Worm (Caenorhabditis elegans) whole organism, L4 larva: ENCODE results near the gene srg-30.
"Not testable (repeated sequence)": the region's sequence is repeated elsewhere in the genome, so short reads cannot be mapped to it uniquely, and the experiment has no call there.

ENCODE experiments used
- F10B5.3 ChIP-seq: sonication (generic microtip); optimal IDR thresholded peaks from 2 replicates; lab custom pipeline; 2016; ENCODE audit warnings: mild to moderate bottlenecking, missing genetic modification characterization, missing compliant biosample characterization
- F26F4.8 ChIP-seq: fragments of 200-800 bp; sonication (Bioruptor generic); conservative IDR thresholded peaks from 2 replicates; pipeline ENCODE4 v1.3.6; 2022; ENCODE audit warnings: missing genetic modification characterization, missing compliant biosample characterization
- F37D6.2 ChIP-seq: sonication (generic microtip); optimal IDR thresholded peaks from 2 replicates; lab custom pipeline; 2016; ENCODE audit warnings: mild to moderate bottlenecking, missing genetic modification characterization, missing compliant biosample characterization
- T20F7.1 ChIP-seq: fragments of 200-800 bp; sonication (Bioruptor generic); optimal IDR thresholded peaks from 2 replicates; lab custom pipeline; 2018; ENCODE audit warnings: mild to moderate bottlenecking, missing genetic modification characterization, missing compliant biosample characterization
- T26A8.4 ChIP-seq: fragments of 200-800 bp; sonication (Bioruptor generic); IDR thresholded peaks from 2 replicates; pipeline ENCODE4 v1.3.6; 2022; ENCODE audit warnings: missing genetic modification characterization, missing compliant biosample characterization
- Y105C5A.15 ChIP-seq: fragments of 200-800 bp; sonication (Bioruptor generic); IDR thresholded peaks from 2 replicates; pipeline ENCODE4 v1.3.6; 2022; ENCODE audit warnings: missing genetic modification characterization, missing compliant biosample characterization
- Y48G9A.11 ChIP-seq: fragments of 200-800 bp; sonication (Bioruptor generic); IDR thresholded peaks from 2 replicates; pipeline ENCODE4 v1.3.6; 2022; ENCODE audit warnings: missing genetic modification reagents, missing genetic modification characterization, missing compliant biosample characterization
- aly-2 ChIP-seq: sonication (generic microtip); optimal IDR thresholded peaks from 2 replicates; lab custom pipeline; 2018; ENCODE audit warnings: missing biosample characterization, missing genetic modification characterization
- arid-1 ChIP-seq: fragments of 200-800 bp; sonication (Bioruptor generic); conservative IDR thresholded peaks from 2 replicates; pipeline ENCODE4 v1.3.6; 2022; ENCODE audit warnings: missing genetic modification reagents, missing genetic modification characterization, missing compliant biosample characterization
- attf-4 ChIP-seq: sonication (generic microtip); optimal IDR thresholded peaks from 3 replicates; lab custom pipeline; 2017; ENCODE audit warnings: missing biosample characterization, missing genetic modification characterization
- ceh-44 ChIP-seq: fragments of 200-800 bp; sonication (Bioruptor generic); IDR thresholded peaks from 2 replicates; pipeline ENCODE4 v1.3.6; 2022; ENCODE audit warnings: missing genetic modification reagents, missing genetic modification characterization, missing compliant biosample characterization
- ceh-82 ChIP-seq: sonication (generic microtip); optimal IDR thresholded peaks from 2 replicates; lab custom pipeline; 2017; ENCODE audit warnings: missing biosample characterization, missing genetic modification characterization
- cey-2 ChIP-seq: sonication (generic microtip); optimal IDR thresholded peaks from 3 replicates; lab custom pipeline; 2017; ENCODE audit warnings: missing genetic modification characterization, mild to moderate bottlenecking, missing compliant biosample characterization, antibody characterized with exemption, borderline replicate concordance; ENCODE audit not compliant: insufficient read depth
- daf-19 ChIP-seq: fragments of 200-800 bp; sonication (Bioruptor generic); conservative IDR thresholded peaks from 2 replicates; pipeline ENCODE4 v1.3.6; 2022; ENCODE audit warnings: missing genetic modification characterization, missing compliant biosample characterization
- dmd-8 ChIP-seq: fragments of 200-800 bp; sonication (Bioruptor generic); IDR thresholded peaks from 2 replicates; pipeline ENCODE4 v1.3.6; 2022; ENCODE audit warnings: missing genetic modification characterization, missing compliant biosample characterization
- dpl-1 ChIP-seq: fragments of 150-350 bp; optimal IDR thresholded peaks from 2 replicates; lab custom pipeline; 2014; ENCODE audit warnings: missing biosample characterization, missing genetic modification reagents, missing genetic modification characterization
- egl-27 ChIP-seq: sonication (generic microtip); optimal IDR thresholded peaks from 3 replicates; lab custom pipeline; 2017; ENCODE audit warnings: missing biosample characterization, missing genetic modification reagents, missing genetic modification characterization
- egl-43 ChIP-seq: fragments of 200-800 bp; sonication (Bioruptor generic); IDR thresholded peaks from 2 replicates; pipeline ENCODE4 v1.3.6; 2022; ENCODE audit warnings: missing genetic modification reagents, missing genetic modification characterization, missing compliant biosample characterization
- gei-8 ChIP-seq: fragments of 200-800 bp; sonication (Bioruptor generic); optimal IDR thresholded peaks from 2 replicates; lab custom pipeline; 2018; ENCODE audit warnings: mild to moderate bottlenecking, missing genetic modification characterization, missing compliant biosample characterization
- hlh-11 ChIP-seq: fragments of 200-800 bp; sonication (Bioruptor generic); optimal IDR thresholded peaks from 2 replicates; lab custom pipeline; 2018; ENCODE audit warnings: mild to moderate bottlenecking, missing genetic modification characterization, missing compliant biosample characterization
- hlh-30 ChIP-seq: sonication (generic microtip); optimal IDR thresholded peaks from 2 replicates; lab custom pipeline; 2017; ENCODE audit warnings: antibody characterized with exemption, mild to moderate bottlenecking, missing genetic modification characterization, missing compliant biosample characterization; ENCODE audit not compliant: insufficient read depth
- lim-7 ChIP-seq: fragments of 200-800 bp; sonication (Bioruptor generic); IDR thresholded peaks from 2 replicates; pipeline ENCODE4 v1.3.6; 2022; ENCODE audit warnings: missing genetic modification characterization, missing compliant biosample characterization
- lin-13 ChIP-seq: fragments of 150-350 bp; optimal IDR thresholded peaks from 2 replicates; lab custom pipeline; 2014; ENCODE audit warnings: missing biosample characterization, missing genetic modification reagents, missing genetic modification characterization
- lin-15B ChIP-seq: fragments of 150-350 bp; sonication (generic microtip); optimal IDR thresholded peaks from 3 replicates; lab custom pipeline; 2014; ENCODE audit warnings: missing biosample characterization, missing genetic modification characterization
- lin-29 ChIP-seq: fragments of 200-800 bp; sonication (Bioruptor generic); IDR thresholded peaks from 2 replicates; pipeline ENCODE4 v1.3.6; 2022; ENCODE audit warnings: missing genetic modification reagents, missing genetic modification characterization, missing compliant biosample characterization
- lir-3 ChIP-seq: sonication (generic microtip); optimal IDR thresholded peaks from 2 replicates; lab custom pipeline; 2016; ENCODE audit warnings: mild to moderate bottlenecking, missing genetic modification characterization, missing compliant biosample characterization
- madf-9 ChIP-seq: fragments of 200-800 bp; sonication (Bioruptor generic); conservative IDR thresholded peaks from 2 replicates; pipeline ENCODE4 v1.3.6; 2022; ENCODE audit warnings: missing genetic modification reagents, missing genetic modification characterization, missing compliant biosample characterization
- mes-2 ChIP-seq: sonication (generic microtip); optimal IDR thresholded peaks from 2 replicates; lab custom pipeline; 2016; ENCODE audit warnings: missing genotype, mild to moderate bottlenecking, missing genetic modification characterization, missing compliant biosample characterization; ENCODE audit not compliant: poor library complexity, severe bottlenecking
- mxl-3 ChIP-seq: fragments of 200-800 bp; sonication (Bioruptor generic); optimal IDR thresholded peaks from 2 replicates; lab custom pipeline; 2018; ENCODE audit warnings: mild to moderate bottlenecking, missing genetic modification characterization, missing compliant biosample characterization
- nhr-10 ChIP-seq: fragments of 150-350 bp; optimal IDR thresholded peaks from 2 replicates; lab custom pipeline; 2014; ENCODE audit warnings: missing biosample characterization, missing genetic modification characterization
- nhr-111 ChIP-seq: fragments of 200-800 bp; sonication (Bioruptor generic); optimal IDR thresholded peaks from 2 replicates; lab custom pipeline; 2018; ENCODE audit warnings: mild to moderate bottlenecking, missing genetic modification characterization, missing compliant biosample characterization
- nhr-42 ChIP-seq: fragments of 200-800 bp; sonication (Bioruptor generic); IDR thresholded peaks from 2 replicates; pipeline ENCODE4 v1.3.6; 2022; ENCODE audit warnings: missing genetic modification characterization, missing compliant biosample characterization
- nhr-48 ChIP-seq: sonication (generic microtip); optimal IDR thresholded peaks from 2 replicates; lab custom pipeline; 2016; ENCODE audit warnings: mild to moderate bottlenecking, missing genetic modification characterization, missing compliant biosample characterization
- nhr-76 ChIP-seq: fragments of 150-350 bp; optimal IDR thresholded peaks from 2 replicates; lab custom pipeline; 2014; ENCODE audit warnings: missing biosample characterization, missing genetic modification characterization
- pha-4 ChIP-seq, 2 experiments: fragments of 150-350 bp in 1 of 2; fragments of 200-800 bp in 1 of 2; sonication (Bioruptor generic) in 1 of 2; IDR thresholded peaks in 1 of 2; optimal IDR thresholded peaks in 1 of 2; 2 replicates each; pipeline versions ENCODE4 v1.3.6 to Lab custom; 2014 to 2022; ENCODE audit warnings: missing genetic modification characterization in 2 of 2, missing genetic modification reagents in 2 of 2, missing biosample characterization in 1 of 2, missing compliant biosample characterization in 1 of 2
- php-3 ChIP-seq: fragments of 200-800 bp; sonication (Bioruptor generic); IDR thresholded peaks from 2 replicates; pipeline ENCODE4 v1.3.6; 2022; ENCODE audit warnings: missing genetic modification reagents, missing genetic modification characterization, missing compliant biosample characterization
- skn-1 ChIP-seq: fragments of 150-350 bp; optimal IDR thresholded peaks from 2 replicates; lab custom pipeline; 2014; ENCODE audit warnings: missing biosample characterization, missing genetic modification characterization
- tag-97 ChIP-seq: fragments of 200-800 bp; sonication (Bioruptor generic); IDR thresholded peaks from 2 replicates; pipeline ENCODE4 v1.3.6; 2022; ENCODE audit warnings: missing genetic modification characterization, missing compliant biosample characterization
- zfp-3 ChIP-seq: fragments of 200-800 bp; sonication (Bioruptor generic); conservative IDR thresholded peaks from 2 replicates; pipeline ENCODE4 v1.3.6; 2022; ENCODE audit warnings: missing genetic modification reagents, missing genetic modification characterization, missing compliant biosample characterization
- zip-11 ChIP-seq: fragments of 200-800 bp; sonication (Bioruptor generic); IDR thresholded peaks from 2 replicates; pipeline ENCODE4 v1.3.6; 2022; ENCODE audit warnings: missing genetic modification characterization, missing compliant biosample characterization
- ztf-11 ChIP-seq: fragments of 150-350 bp; optimal IDR thresholded peaks from 2 replicates; lab custom pipeline; 2014; ENCODE audit warnings: missing biosample characterization, missing genetic modification characterization

The srg-30 gene

ce11 chrV:6714858-6715257, 3.3 kb downstream of the srg-30 start:
- peak; percentile 95 for TF ChIP-seq Y48G9A.11 (GFP tag; lab: Robert Waterston, UW)

DNA sequence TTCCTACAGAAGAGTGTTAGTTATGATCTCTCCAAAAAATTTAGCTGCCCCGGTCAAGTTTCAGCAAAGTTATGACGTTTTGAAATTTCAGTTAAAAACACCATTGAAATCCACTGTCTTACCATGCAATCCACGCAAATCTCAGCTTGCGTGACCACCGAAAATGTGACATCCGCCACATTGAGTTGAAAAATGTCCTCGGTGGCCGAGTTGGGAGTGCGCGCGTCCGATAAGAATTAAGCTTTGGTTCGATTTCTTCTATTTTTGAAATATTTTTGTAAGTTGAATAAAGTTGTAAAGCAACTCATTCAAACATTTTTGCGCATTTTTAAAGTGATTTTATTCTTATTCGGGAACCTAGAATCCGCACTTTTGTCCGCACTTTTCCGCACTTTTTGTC, 7.1 kb downstream of the srg-30 start:
- peak; percentile 48; the same call in 1 of the 2 replicates for TF ChIP-seq dmd-8 (GFP tag; lab: Robert Waterston, UW)
- TF ChIP-seq arid-1 (GFP tag; lab: Robert Waterston, UW): peak; percentile 51
- TF ChIP-seq F26F4.8 (GFP tag; lab: Robert Waterston, UW): peak; percentile 72; the same call in 1 of the 2 replicates
- TF ChIP-seq Y48G9A.11 (GFP tag; lab: Robert Waterston, UW): peak; percentile 89
- TF ChIP-seq pha-4 (GFP tag; IDR thresholded peaks at IDR 0.05; lab: Robert Waterston, UW): 0 out of 2 replicates have a peak, but pooled peaks have one; percentile 15
- TF ChIP-seq pha-4 (tag; optimal IDR thresholded peaks at IDR 0.05; lab: Kevin White, UChicago): not testable (repeated sequence)

ce11 chrV:6710462-6710861, 7.7 kb downstream of the srg-30 start, which contains the start of gene sna-1:
sna-1 (minus strand) TSS chrV:6710679.
- TF ChIP-seq Y48G9A.11 (GFP tag; lab: Robert Waterston, UW) (peak; percentile 89), F10B5.3 (tag; lab: Kevin White, UChicago) (no peak), lin-29 (GFP tag; lab: Robert Waterston, UW) (no peak), ceh-82 (tag; lab: Kevin White, UChicago) (no peak), T20F7.1 (GFP tag; lab: Kevin White, UChicago) (peak; percentile 92)

DNA sequence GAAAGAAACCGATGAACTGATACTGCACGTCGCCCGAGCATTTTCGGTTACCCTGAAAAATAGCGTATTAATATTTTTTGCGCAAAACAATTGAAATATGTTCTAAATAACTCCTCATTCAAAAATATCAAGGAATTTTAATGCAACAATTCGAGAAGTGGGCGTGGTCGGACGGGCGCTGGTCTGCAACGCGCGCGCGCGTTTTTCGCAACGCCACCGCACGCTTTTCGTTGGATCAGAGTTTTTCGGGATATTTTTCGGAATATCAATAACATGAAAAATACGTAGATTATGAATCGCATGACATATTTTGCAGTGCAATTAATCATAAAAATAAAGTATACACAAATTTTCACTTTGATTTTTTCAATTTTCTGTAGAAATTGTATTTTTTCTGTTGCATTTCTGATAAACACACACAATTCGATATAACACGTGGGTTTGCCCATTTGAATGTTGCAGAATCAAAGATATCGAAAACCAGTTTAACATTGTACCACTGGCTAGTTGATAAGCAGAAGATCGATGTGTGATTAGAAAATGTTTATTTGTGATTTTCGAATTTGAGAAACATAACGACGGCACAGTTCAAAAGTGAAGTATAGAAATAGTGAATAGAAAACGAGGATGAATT, 9.0 kb downstream of the srg-30 start, which contains the start of gene dlst-1:
dlst-1 (minus strand) TSS at position 52 of the 634 bp plus-strand sequence.
- TF ChIP-seq Y105C5A.15 (GFP tag; lab: Robert Waterston, UW) (no peak), zip-11 (GFP tag; lab: Robert Waterston, UW) (no peak), egl-27 (no peak), skn-1 (no peak), F26F4.8 (GFP tag; lab: Robert Waterston, UW) (no peak), lin-15B (no peak), dmd-8 (GFP tag; lab: Robert Waterston, UW) (no peak), lim-7 (GFP tag; lab: Robert Waterston, UW) (no peak), hlh-11 (tag; lab: Kevin White, UChicago) (peak; percentile 34), attf-4 (tag; lab: Kevin White, UChicago) (no peak), lir-3 (tag; lab: Kevin White, UChicago) (no peak), hlh-30 (tag; lab: Kevin White, UChicago) (no peak), T26A8.4 (GFP tag; lab: Robert Waterston, UW) (no peak), egl-43 (GFP tag; lab: Robert Waterston, UW) (no peak), mxl-3 (GFP tag; lab: Kevin White, UChicago) (peak; percentile 54), ztf-11 (tag; lab: Kevin White, UChicago) (no peak), F10B5.3 (tag; lab: Kevin White, UChicago) (no peak), cey-2 (no peak), mes-2 (tag; lab: Kevin White, UChicago) (peak; percentile 79), F37D6.2 (tag; lab: Kevin White, UChicago) (no peak), ceh-44 (GFP tag; lab: Robert Waterston, UW) (no peak), daf-19 (GFP tag; lab: Robert Waterston, UW) (no peak), madf-9 (GFP tag; lab: Robert Waterston, UW) (no peak), php-3 (GFP tag; lab: Robert Waterston, UW) (no peak), nhr-42 (GFP tag; lab: Robert Waterston, UW) (no peak), nhr-76 (tag; lab: Kevin White, UChicago) (no peak), nhr-111 (no peak), zfp-3 (GFP tag; lab: Robert Waterston, UW) (no peak), lin-29 (GFP tag; lab: Robert Waterston, UW) (no peak), gei-8 (GFP tag; lab: Kevin White, UChicago) (no peak), nhr-48 (tag; lab: Kevin White, UChicago) (peak; percentile 35), pha-4 (GFP tag; IDR thresholded peaks at IDR 0.05; lab: Robert Waterston, UW) (0 out of 2 replicates have a peak, but pooled peaks have one; percentile 39), pha-4 (tag; optimal IDR thresholded peaks at IDR 0.05; lab: Kevin White, UChicago) (no peak), lin-13 (GFP tag; lab: Kevin White, UChicago) (no peak), nhr-10 (tag; lab: Kevin White, UChicago) (no peak), dpl-1 (peak; percentile 33), aly-2 (tag; lab: Kevin White, UChicago) (no peak), tag-97 (GFP tag; lab: Robert Waterston, UW) (no peak), Y48G9A.11 (GFP tag; lab: Robert Waterston, UW) (peak; percentile 79)
